Worm (Caenorhabditis elegans): ENCODE data around the gene fil-1.

DNA sequence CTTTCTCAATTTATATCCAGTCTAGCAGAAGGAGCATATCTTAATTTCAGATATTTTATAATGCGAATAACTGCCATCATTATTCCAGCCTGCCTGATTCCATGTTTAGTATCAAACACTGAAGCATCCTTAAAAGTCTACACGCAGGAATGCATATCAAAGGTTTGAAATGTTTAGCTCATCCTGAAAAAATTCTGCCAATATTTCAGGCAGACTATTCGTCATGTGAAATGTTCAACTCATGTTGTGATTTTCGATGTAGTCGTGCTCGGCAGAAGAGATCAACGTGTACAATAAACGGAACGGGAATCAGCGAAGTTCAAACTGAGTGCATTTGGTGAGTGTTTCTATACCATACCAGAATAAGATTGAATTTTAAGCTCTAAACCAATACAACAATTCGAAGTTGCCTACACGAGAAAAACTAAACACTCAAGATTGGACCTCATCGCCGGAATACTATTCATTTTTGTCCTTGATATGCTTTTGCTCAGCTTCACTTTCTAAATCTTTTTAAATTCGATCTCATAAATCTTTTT, 5.9 kb downstream of the fil-1 start, which contains the start of gene T01C3.11:
- TF ChIP-seq elt-1 (tag; optimal IDR thresholded peaks at IDR 0.05; ENCODE audit: borderline replicate concordance, insufficient read depth) (no peak), ztf-11 (tag; optimal IDR thresholded peaks at IDR 0.05) (no peak), ces-1 (GFP tag; optimal IDR thresholded peaks at IDR 0.05) (no peak), unc-62 (GFP tag; optimal IDR thresholded peaks at IDR 0.05) (no peak), mls-2 (tag; optimal IDR thresholded peaks at IDR 0.05) (no peak), lsy-2 (tag; optimal IDR thresholded peaks at IDR 0.05) (no peak), nhr-28 (tag; optimal IDR thresholded peaks at IDR 0.05) (no peak), nhr-237 (tag; optimal IDR thresholded peaks at IDR 0.05) (no peak), snpc-4 (tag; optimal IDR thresholded peaks at IDR 0.05) (no peak), ham-2 (GFP tag; optimal IDR thresholded peaks at IDR 0.05) (no peak)

Data from whole organism, mixed stage, embryonic.